Worm (Caenorhabditis elegans) whole organism, late embryonic: ENCODE data around the gene Y34B4A.7.

Experiments
- C38D4.7 ChIP-seq: fragments of 200-800 bp; sonication (Bioruptor generic); optimal IDR thresholded peaks from 2 replicates; lab custom pipeline; 2018; ENCODE audit warnings: mild to moderate bottlenecking, missing genetic modification characterization, moderate library complexity, missing compliant biosample characterization
- F13H6.1 ChIP-seq: sonication (generic microtip); optimal IDR thresholded peaks from 2 replicates; lab custom pipeline; 2016; ENCODE audit warnings: missing genetic modification characterization, missing compliant biosample characterization
- ama-1 ChIP-seq: fragments of 150-350 bp; optimal IDR thresholded peaks from 2 replicates; lab custom pipeline; 2014
- ceh-18 ChIP-seq: sonication (generic microtip); optimal IDR thresholded peaks from 2 replicates; lab custom pipeline; 2016; ENCODE audit warnings: missing genetic modification characterization, missing compliant biosample characterization
- ceh-19 ChIP-seq: fragments of 200-800 bp; sonication (Bioruptor generic); optimal IDR thresholded peaks from 2 replicates; lab custom pipeline; 2018; ENCODE audit warnings: mild to moderate bottlenecking, missing genetic modification characterization, missing compliant biosample characterization
- ceh-30 ChIP-seq: fragments of 150-350 bp; optimal IDR thresholded peaks from 2 replicates; lab custom pipeline; 2014; ENCODE audit warnings: missing biosample characterization, missing genetic modification characterization
- ceh-34 ChIP-seq: sonication (generic microtip); optimal IDR thresholded peaks from 2 replicates; lab custom pipeline; 2016; ENCODE audit warnings: mild to moderate bottlenecking, missing genetic modification characterization, missing compliant biosample characterization
- ceh-6 ChIP-seq: fragments of 200-800 bp; sonication (Bioruptor generic); optimal IDR thresholded peaks from 2 replicates; lab custom pipeline; 2018; ENCODE audit warnings: mild to moderate bottlenecking, missing genetic modification characterization, missing compliant biosample characterization
- ceh-9 ChIP-seq: sonication (generic microtip); optimal IDR thresholded peaks from 2 replicates; lab custom pipeline; 2016; ENCODE audit warnings: mild to moderate bottlenecking, missing genetic modification characterization, inconsistent platforms, missing compliant biosample characterization
- che-1 ChIP-seq: sonication (generic microtip); optimal IDR thresholded peaks from 2 replicates; lab custom pipeline; 2016; ENCODE audit warnings: mild to moderate bottlenecking, missing genetic modification characterization, missing compliant biosample characterization
- dmd-4 ChIP-seq: sonication (generic microtip); optimal IDR thresholded peaks from 2 replicates; lab custom pipeline; 2016; ENCODE audit warnings: borderline replicate concordance, missing genetic modification characterization, missing compliant biosample characterization
- eyg-1 ChIP-seq: sonication (generic microtip); optimal IDR thresholded peaks from 2 replicates; lab custom pipeline; 2016; ENCODE audit warnings: missing genotype, missing genetic modification characterization, missing compliant biosample characterization
- fkh-10 ChIP-seq: fragments of 150-350 bp; optimal IDR thresholded peaks from 2 replicates; lab custom pipeline; 2014; ENCODE audit warnings: missing biosample characterization, missing genetic modification reagents, missing genetic modification characterization
- hlh-13 ChIP-seq: fragments of 200-800 bp; sonication (Bioruptor generic); optimal IDR thresholded peaks from 2 replicates; lab custom pipeline; 2018; ENCODE audit warnings: mild to moderate bottlenecking, missing genetic modification characterization, missing compliant biosample characterization
- hlh-30 ChIP-seq: sonication (generic microtip); optimal IDR thresholded peaks from 2 replicates; lab custom pipeline; 2017; ENCODE audit warnings: antibody characterized with exemption, missing genetic modification characterization, missing compliant biosample characterization; ENCODE audit not compliant: insufficient read depth
- hlh-6 ChIP-seq: sonication (generic microtip); optimal IDR thresholded peaks from 2 replicates; lab custom pipeline; 2016; ENCODE audit warnings: missing genotype, missing genetic modification characterization, missing compliant biosample characterization
- hlh-8 ChIP-seq: sonication (generic microtip); optimal IDR thresholded peaks from 2 replicates; lab custom pipeline; 2016; ENCODE audit warnings: missing genotype, missing genetic modification characterization, missing compliant biosample characterization
- lim-6 ChIP-seq: sonication (generic microtip); optimal IDR thresholded peaks from 2 replicates; lab custom pipeline; 2016; ENCODE audit warnings: missing genetic modification characterization, missing compliant biosample characterization
- madf-2 ChIP-seq: sonication (generic microtip); optimal IDR thresholded peaks from 2 replicates; lab custom pipeline; 2017; ENCODE audit warnings: missing genetic modification characterization, missing compliant biosample characterization
- mec-3 ChIP-seq: sonication (generic microtip); optimal IDR thresholded peaks from 2 replicates; lab custom pipeline; 2016; ENCODE audit warnings: borderline replicate concordance, missing genetic modification characterization, missing compliant biosample characterization
- nhr-11 ChIP-seq: fragments of 150-350 bp; optimal IDR thresholded peaks from 2 replicates; lab custom pipeline; 2014; ENCODE audit warnings: missing biosample characterization, missing genetic modification characterization
- odd-2 ChIP-seq: sonication (generic microtip); optimal IDR thresholded peaks from 2 replicates; lab custom pipeline; 2017; ENCODE audit warnings: antibody characterized with exemption, mild to moderate bottlenecking, missing genetic modification characterization, missing compliant biosample characterization
- pat-9 ChIP-seq: fragments of 200-800 bp; sonication (Bioruptor generic); optimal IDR thresholded peaks from 2 replicates; lab custom pipeline; 2018; ENCODE audit warnings: mild to moderate bottlenecking, missing genetic modification characterization, moderate library complexity, missing compliant biosample characterization
- pax-1 ChIP-seq: fragments of 150-350 bp; optimal IDR thresholded peaks from 2 replicates; lab custom pipeline; 2014; ENCODE audit warnings: missing biosample characterization, missing genetic modification characterization
- pha-2 ChIP-seq: sonication (generic microtip); optimal IDR thresholded peaks from 2 replicates; lab custom pipeline; 2017; ENCODE audit warnings: mild to moderate bottlenecking, missing genetic modification characterization, missing compliant biosample characterization
- pha-4 ChIP-seq: fragments of 150-350 bp; optimal IDR thresholded peaks from 2 replicates; lab custom pipeline; 2018; ENCODE audit warnings: missing biosample characterization, missing genetic modification reagents, missing genetic modification characterization
- pqm-1 ChIP-seq: sonication (generic microtip); optimal IDR thresholded peaks from 2 replicates; lab custom pipeline; 2016; ENCODE audit warnings: missing genetic modification characterization, missing compliant biosample characterization
- pros-1 ChIP-seq: fragments of 150-350 bp; optimal IDR thresholded peaks from 2 replicates; lab custom pipeline; 2014; ENCODE audit warnings: missing biosample characterization, missing genetic modification reagents, missing genetic modification characterization
- ref-2 ChIP-seq: sonication (generic microtip); optimal IDR thresholded peaks from 2 replicates; lab custom pipeline; 2016; ENCODE audit warnings: missing genetic modification characterization, missing compliant biosample characterization
- sdc-2 ChIP-seq: sonication (generic microtip); optimal IDR thresholded peaks from 2 replicates; lab custom pipeline; 2016; ENCODE audit warnings: missing genotype, missing genetic modification characterization, missing compliant biosample characterization
- sox-4 ChIP-seq: sonication (generic microtip); optimal IDR thresholded peaks from 2 replicates; lab custom pipeline; 2017; ENCODE audit warnings: mild to moderate bottlenecking, missing genetic modification characterization, inconsistent platforms, missing compliant biosample characterization
- syd-9 ChIP-seq: sonication (generic microtip); optimal IDR thresholded peaks from 2 replicates; lab custom pipeline; 2016; ENCODE audit warnings: mild to moderate bottlenecking, missing genetic modification characterization, moderate library complexity, missing compliant biosample characterization
- tbx-2 ChIP-seq: sonication (generic microtip); optimal IDR thresholded peaks from 2 replicates; lab custom pipeline; 2016; ENCODE audit warnings: missing genetic modification characterization, missing compliant biosample characterization
- ttx-3 ChIP-seq: sonication (generic microtip); optimal IDR thresholded peaks from 2 replicates; lab custom pipeline; 2016; ENCODE audit warnings: missing genetic modification reagents, missing genetic modification characterization, missing compliant biosample characterization
- unc-42 ChIP-seq: sonication (generic microtip); optimal IDR thresholded peaks from 2 replicates; lab custom pipeline; 2016; ENCODE audit warnings: missing genotype, missing genetic modification characterization, missing compliant biosample characterization
- unc-55 ChIP-seq: sonication (generic microtip); optimal IDR thresholded peaks from 2 replicates; lab custom pipeline; 2017; ENCODE audit warnings: missing biosample characterization, missing genetic modification reagents, missing genetic modification characterization
- unc-86 ChIP-seq: sonication (generic microtip); optimal IDR thresholded peaks from 2 replicates; lab custom pipeline; 2016; ENCODE audit warnings: missing genetic modification characterization, missing compliant biosample characterization
- zip-5 ChIP-seq: sonication (generic microtip); optimal IDR thresholded peaks from 2 replicates; lab custom pipeline; 2016; ENCODE audit warnings: missing genetic modification characterization, missing compliant biosample characterization
- ztf-16 ChIP-seq: sonication (generic microtip); optimal IDR thresholded peaks from 2 replicates; lab custom pipeline; 2017; ENCODE audit warnings: missing genetic modification characterization, missing compliant biosample characterization

Gene Y34B4A.7

ce11 chrX:5263585-5263984, 19.4 kb downstream of the Y34B4A.7 start:
- TF ChIP-seq ref-2 (tag; lab: Kevin White, UChicago): no peak
- no peak for TF ChIP-seq ttx-3 (tag; lab: Kevin White, UChicago)
- no peak for TF ChIP-seq hlh-30 (tag; lab: Kevin White, UChicago)
- TF ChIP-seq pha-2: no peak
- no peak for TF ChIP-seq mec-3
- no peak for TF ChIP-seq ceh-18
- TF ChIP-seq tbx-2 (tag; lab: Kevin White, UChicago): no peak
- TF ChIP-seq sox-4 (tag; lab: Kevin White, UChicago): no peak
- no peak for TF ChIP-seq pqm-1 (tag; lab: Kevin White, UChicago)
- TF ChIP-seq hlh-13: no peak
- no peak for TF ChIP-seq ceh-30 (tag; lab: Kevin White, UChicago)
- TF ChIP-seq zip-5 (tag; lab: Kevin White, UChicago): no peak
- no peak for TF ChIP-seq lim-6 (tag; lab: Kevin White, UChicago)
- TF ChIP-seq ztf-16 (tag; lab: Kevin White, UChicago): no peak
- TF ChIP-seq nhr-11 (tag; lab: Kevin White, UChicago): no peak
- TF ChIP-seq pha-4 (tag; lab: Kevin White, UChicago): no peak
- no peak for TF ChIP-seq syd-9

DNA sequence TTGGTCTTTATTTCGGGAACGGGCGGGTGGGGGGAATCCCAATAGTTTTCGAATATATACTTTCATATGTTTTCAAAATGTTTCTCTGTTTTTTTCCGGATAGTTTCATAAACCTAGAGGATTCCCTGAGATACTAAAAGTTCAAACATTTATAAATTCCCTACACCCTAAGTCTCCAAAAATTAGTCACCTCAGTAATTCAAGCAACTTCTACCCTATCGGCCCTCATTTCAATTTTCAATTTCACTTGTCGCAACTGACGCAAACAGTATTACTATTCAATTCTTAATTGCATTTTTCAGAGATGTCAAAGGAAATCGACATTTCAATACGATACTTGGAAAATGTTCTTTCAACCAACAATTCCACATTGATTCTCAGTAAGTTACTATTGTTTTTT, 19.9 kb downstream of the Y34B4A.7 start, which contains the start of gene Y34B4A.4:
TSS of gene Y34B4A.4 (plus strand) at position 301 of the 400 bp plus-strand sequence.
- TF ChIP-seq ama-1 (lab: Kevin White, UChicago): no peak
- TF ChIP-seq unc-42: no peak
- no peak for TF ChIP-seq ceh-34 (tag; lab: Kevin White, UChicago)
- no peak for TF ChIP-seq pqm-1 (tag; lab: Kevin White, UChicago)
- TF ChIP-seq unc-55 (GFP tag; lab: Kevin White, UChicago): no peak
- TF ChIP-seq hlh-30 (tag; lab: Kevin White, UChicago): no peak
- no peak for TF ChIP-seq ceh-6
- no peak for TF ChIP-seq pax-1
- TF ChIP-seq ceh-9 (tag; lab: Kevin White, UChicago): no peak
- TF ChIP-seq ztf-16 (tag; lab: Kevin White, UChicago): no peak
- no peak for TF ChIP-seq syd-9
- no peak for TF ChIP-seq odd-2 (tag; lab: Kevin White, UChicago)
- TF ChIP-seq fkh-10 (GFP tag; lab: Kevin White, UChicago): no peak
- TF ChIP-seq hlh-8: no peak
- no peak for TF ChIP-seq hlh-6
- TF ChIP-seq pha-2: no peak

DNA sequence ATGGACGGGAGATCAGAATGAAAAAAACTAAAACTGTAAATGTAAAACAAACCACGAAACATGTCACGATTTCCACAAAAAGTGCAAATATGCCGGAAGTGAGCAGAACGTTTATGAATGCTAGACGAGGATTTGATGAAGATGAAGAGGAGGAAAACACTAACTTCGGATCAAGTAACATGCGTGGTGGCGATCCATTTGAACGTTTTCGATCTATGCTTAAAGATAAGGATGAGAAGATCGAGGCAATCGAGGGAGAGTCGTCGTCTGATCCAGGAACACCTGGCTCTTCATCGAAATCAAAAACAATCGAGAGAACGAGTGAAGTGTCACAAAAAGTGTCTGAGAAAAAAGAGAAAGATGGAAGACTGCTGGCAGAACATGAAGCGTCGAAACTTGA, 21.2 kb downstream of the Y34B4A.7 start:
- TF ChIP-seq che-1 (tag; lab: Kevin White, UChicago) (no peak), dmd-4 (tag; lab: Kevin White, UChicago) (no peak), sox-4 (tag; lab: Kevin White, UChicago) (no peak), ceh-18 (no peak), ceh-19 (GFP tag; lab: Kevin White, UChicago) (no peak), pat-9 (no peak), C38D4.7 (GFP tag; lab: Kevin White, UChicago) (no peak), lim-6 (tag; lab: Kevin White, UChicago) (no peak), F13H6.1 (tag; lab: Kevin White, UChicago) (no peak)

DNA sequence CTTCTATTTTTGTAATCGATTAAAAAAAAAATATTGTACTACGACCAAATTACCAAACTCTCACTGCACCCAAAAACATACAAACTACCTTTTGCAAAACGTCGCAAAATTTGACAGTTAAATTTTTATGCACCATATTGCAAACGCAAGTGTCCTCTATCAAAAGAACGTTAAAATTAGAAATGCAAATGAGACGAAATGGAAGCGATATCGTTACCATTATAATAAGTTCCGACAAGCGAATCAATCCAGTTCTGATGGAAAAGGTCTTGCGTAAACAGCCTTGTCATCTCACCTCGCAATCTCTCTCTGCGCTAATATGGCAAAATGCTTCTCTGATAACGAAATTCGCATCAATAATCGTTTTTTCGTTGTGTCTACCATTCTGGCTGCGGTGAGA, 23.9 kb downstream of the Y34B4A.7 start:
- TF ChIP-seq pros-1 (tag; lab: Kevin White, UChicago): no peak
- no peak for TF ChIP-seq sdc-2 (tag; lab: Kevin White, UChicago)
- no peak for TF ChIP-seq madf-2
- TF ChIP-seq hlh-6: no peak
- no peak for TF ChIP-seq eyg-1 (tag; lab: Kevin White, UChicago)
- no peak for TF ChIP-seq che-1 (tag; lab: Kevin White, UChicago)
- no peak for TF ChIP-seq odd-2 (tag; lab: Kevin White, UChicago)
- no peak for TF ChIP-seq pha-2
- no peak for TF ChIP-seq ref-2 (tag; lab: Kevin White, UChicago)
- TF ChIP-seq pax-1: no peak
- TF ChIP-seq unc-86: no peak
